Worm (Caenorhabditis elegans) whole organism, L4 larva: Measurements from ENCODE around the gene F35G12.7.
A peak's percentile ranks its signal among the peaks of the same experiment; 100 is the strongest.

Experiments used
- D1046.2 ChIP-seq: fragments of 200-800 bp; sonication (Bioruptor generic); IDR thresholded peaks from 2 replicates; pipeline ENCODE4 v1.3.6; 2022; ENCODE audit warnings: missing genetic modification characterization, missing compliant biosample characterization
- F26F4.8 ChIP-seq: fragments of 200-800 bp; sonication (Bioruptor generic); conservative IDR thresholded peaks from 2 replicates; pipeline ENCODE4 v1.3.6; 2022; ENCODE audit warnings: missing genetic modification characterization, missing compliant biosample characterization
- F37D6.2 ChIP-seq: sonication (generic microtip); optimal IDR thresholded peaks from 2 replicates; lab custom pipeline; 2016; ENCODE audit warnings: mild to moderate bottlenecking, missing genetic modification characterization, missing compliant biosample characterization
- Y5F2A.4 ChIP-seq: fragments of 200-800 bp; sonication (Bioruptor generic); optimal IDR thresholded peaks from 2 replicates; lab custom pipeline; 2018; ENCODE audit warnings: mild to moderate bottlenecking, missing genetic modification characterization, missing compliant biosample characterization
- Y75B8A.6 ChIP-seq: fragments of 200-800 bp; sonication (Bioruptor generic); IDR thresholded peaks from 2 replicates; pipeline ENCODE4 v1.3.6; 2022; ENCODE audit warnings: missing genetic modification reagents, missing genetic modification characterization, missing compliant biosample characterization
- ama-1 ChIP-seq: fragments of 150-350 bp; optimal IDR thresholded peaks from 2 replicates; lab custom pipeline; 2014; ENCODE audit warnings: inconsistent platforms, mixed read lengths
- arid-1 ChIP-seq: fragments of 200-800 bp; sonication (Bioruptor generic); conservative IDR thresholded peaks from 2 replicates; pipeline ENCODE4 v1.3.6; 2022; ENCODE audit warnings: missing genetic modification reagents, missing genetic modification characterization, missing compliant biosample characterization
- ceh-32 ChIP-seq: sonication (generic microtip); optimal IDR thresholded peaks from 2 replicates; lab custom pipeline; 2016; ENCODE audit warnings: mild to moderate bottlenecking, missing genetic modification characterization, missing compliant biosample characterization; ENCODE audit not compliant: poor library complexity
- ceh-44 ChIP-seq: fragments of 200-800 bp; sonication (Bioruptor generic); IDR thresholded peaks from 2 replicates; pipeline ENCODE4 v1.3.6; 2022; ENCODE audit warnings: missing genetic modification reagents, missing genetic modification characterization, missing compliant biosample characterization
- ctbp-1 ChIP-seq: fragments of 200-800 bp; sonication (Bioruptor generic); IDR thresholded peaks from 2 replicates; pipeline ENCODE4 v1.3.6; 2022; ENCODE audit warnings: missing genetic modification reagents, missing genetic modification characterization, missing compliant biosample characterization
- daf-19 ChIP-seq: fragments of 200-800 bp; sonication (Bioruptor generic); conservative IDR thresholded peaks from 2 replicates; pipeline ENCODE4 v1.3.6; 2022; ENCODE audit warnings: missing genetic modification characterization, missing compliant biosample characterization
- dmd-6 ChIP-seq: fragments of 200-800 bp; sonication (Bioruptor generic); IDR thresholded peaks from 2 replicates; pipeline ENCODE4 v1.3.6; 2022; ENCODE audit warnings: missing genetic modification reagents, missing genetic modification characterization, missing compliant biosample characterization
- dmd-9 ChIP-seq: fragments of 200-800 bp; sonication (Bioruptor generic); IDR thresholded peaks from 2 replicates; pipeline ENCODE4 v1.3.6; 2022; ENCODE audit warnings: missing genetic modification reagents, missing genetic modification characterization, missing compliant biosample characterization
- dpl-1 ChIP-seq: fragments of 150-350 bp; optimal IDR thresholded peaks from 2 replicates; lab custom pipeline; 2014; ENCODE audit warnings: missing biosample characterization, missing genetic modification reagents, missing genetic modification characterization
- duxl-1 ChIP-seq: sonication (generic microtip); optimal IDR thresholded peaks from 2 replicates; lab custom pipeline; 2016; ENCODE audit warnings: mild to moderate bottlenecking, missing genetic modification characterization, moderate library complexity, missing compliant biosample characterization; ENCODE audit not compliant: poor library complexity
- dve-1 ChIP-seq: sonication (generic microtip); optimal IDR thresholded peaks from 2 replicates; lab custom pipeline; 2017; ENCODE audit warnings: antibody characterized with exemption, mild to moderate bottlenecking, missing genetic modification characterization, missing compliant biosample characterization; ENCODE audit not compliant: insufficient read depth
- egl-27 ChIP-seq: sonication (generic microtip); optimal IDR thresholded peaks from 3 replicates; lab custom pipeline; 2017; ENCODE audit warnings: missing biosample characterization, missing genetic modification reagents, missing genetic modification characterization
- hlh-11 ChIP-seq: fragments of 200-800 bp; sonication (Bioruptor generic); optimal IDR thresholded peaks from 2 replicates; lab custom pipeline; 2018; ENCODE audit warnings: mild to moderate bottlenecking, missing genetic modification characterization, missing compliant biosample characterization
- hmg-1.1 ChIP-seq: fragments of 200-800 bp; sonication (Bioruptor generic); IDR thresholded peaks from 2 replicates; pipeline ENCODE4 v1.3.6; 2022; ENCODE audit warnings: missing genetic modification reagents, missing genetic modification characterization, missing compliant biosample characterization
- lim-7 ChIP-seq: fragments of 200-800 bp; sonication (Bioruptor generic); IDR thresholded peaks from 2 replicates; pipeline ENCODE4 v1.3.6; 2022; ENCODE audit warnings: missing genetic modification characterization, missing compliant biosample characterization
- lin-38 ChIP-seq: fragments of 200-800 bp; sonication (Bioruptor generic); IDR thresholded peaks from 2 replicates; pipeline ENCODE4 v1.3.6; 2022; ENCODE audit warnings: missing genetic modification reagents, missing genetic modification characterization, missing compliant biosample characterization
- lsy-2 ChIP-seq, 2 experiments: fragments of 150-350 bp in 1 of 2; sonication (generic microtip) in 1 of 2; optimal IDR thresholded peaks; 2 replicates each; lab custom pipeline; 2014 to 2017; ENCODE audit warnings: missing biosample characterization in 2 of 2, missing genetic modification characterization in 2 of 2
- madf-5 ChIP-seq, 2 experiments: fragments of 200-800 bp; sonication (Bioruptor generic); IDR thresholded peaks; 2 replicates each; pipeline ENCODE4 v1.3.6; 2022; ENCODE audit warnings: missing compliant biosample characterization in 2 of 2, missing genetic modification characterization in 2 of 2
- mes-2 ChIP-seq: sonication (generic microtip); optimal IDR thresholded peaks from 2 replicates; lab custom pipeline; 2016; ENCODE audit warnings: missing genotype, mild to moderate bottlenecking, missing genetic modification characterization, missing compliant biosample characterization; ENCODE audit not compliant: poor library complexity, severe bottlenecking
- nhr-6 ChIP-seq: fragments of 150-350 bp; optimal IDR thresholded peaks from 2 replicates; lab custom pipeline; 2014; ENCODE audit warnings: missing biosample characterization, missing genetic modification characterization
- nhr-76 ChIP-seq: fragments of 150-350 bp; optimal IDR thresholded peaks from 2 replicates; lab custom pipeline; 2014; ENCODE audit warnings: missing biosample characterization, missing genetic modification characterization
- rbr-2 ChIP-seq: sonication (generic microtip); optimal IDR thresholded peaks from 2 replicates; lab custom pipeline; 2016; ENCODE audit warnings: missing genotype, missing genetic modification characterization, missing compliant biosample characterization
- sdz-12 ChIP-seq: fragments of 200-800 bp; sonication (Bioruptor generic); optimal IDR thresholded peaks from 2 replicates; lab custom pipeline; 2018; ENCODE audit warnings: mild to moderate bottlenecking, missing genetic modification characterization, missing compliant biosample characterization
- snpc-4 ChIP-seq: fragments of 150-350 bp; optimal IDR thresholded peaks from 2 replicates; lab custom pipeline; 2014; ENCODE audit warnings: missing biosample characterization, missing genetic modification characterization
- tra-1 ChIP-seq: fragments of 200-800 bp; sonication (Bioruptor generic); IDR thresholded peaks from 2 replicates; pipeline ENCODE4 v1.3.6; 2022; ENCODE audit warnings: missing genetic modification reagents, missing genetic modification characterization, missing compliant biosample characterization
- unc-130 ChIP-seq: sonication (generic microtip); optimal IDR thresholded peaks from 2 replicates; lab custom pipeline; 2016; ENCODE audit warnings: missing genetic modification reagents, missing genetic modification characterization, missing compliant biosample characterization
- unc-62 ChIP-seq, 3 experiments: fragments of 150-350 bp in 1 of 3; sonication (generic microtip); optimal IDR thresholded peaks in 2 of 3; peaks in 1 of 3; 1 replicate in 1 of 3; 2 replicates in 2 of 3; lab custom pipeline; 2014 to 2017; ENCODE audit warnings: missing biosample characterization in 3 of 3, missing genetic modification characterization in 3 of 3, missing genetic modification reagents in 3 of 3, missing genotype in 1 of 3
- zfp-2 ChIP-seq: sonication (generic microtip); optimal IDR thresholded peaks from 2 replicates; lab custom pipeline; 2016; ENCODE audit warnings: mild to moderate bottlenecking, missing genetic modification characterization, missing compliant biosample characterization

Gene F35G12.7

ce11 chrIII:4587177-4587576 lies at the start of gene F35G12.7, which contains the start of gene smc-4:
Gene F35G12.7, minus strand, starts transcription at chrIII:4587330.
Gene smc-4, plus strand, starts transcription at chrIII:4587501.
- peak; percentile 56 for TF ChIP-seq unc-130
- TF ChIP-seq ceh-32 (tag; lab: Kevin White, UChicago) = no peak
- peak; percentile 34 for TF ChIP-seq hlh-11 (tag; lab: Kevin White, UChicago)
- no peak for TF ChIP-seq sdz-12
- peak; percentile 78 for TF ChIP-seq mes-2 (tag; lab: Kevin White, UChicago)
- TF ChIP-seq daf-19 (GFP tag; lab: Robert Waterston, UW) = peak; percentile 58; the same call in 1 of the 2 replicates
- peak; percentile 66 for TF ChIP-seq lin-38
- TF ChIP-seq Y75B8A.6 (GFP tag; lab: Robert Waterston, UW) = no peak
- TF ChIP-seq hmg-1.1 = peak; percentile 34; the same call in 1 of the 2 replicates
- peak; percentile 85 for TF ChIP-seq dpl-1 (GFP tag; lab: Kevin White, UChicago)
- no peak for TF ChIP-seq D1046.2 (GFP tag; lab: Robert Waterston, UW)
- TF ChIP-seq rbr-2 = peak; percentile 26
- peak; percentile 47; the same call in 1 of the 2 replicates for TF ChIP-seq dmd-6
- TF ChIP-seq ceh-44 = 0 out of 2 replicates have a peak, but pooled peaks have one; percentile 30
- TF ChIP-seq unc-62 (GFP tag; optimal IDR thresholded peaks at IDR 0.05 in 1 of 2; lab: Kevin White, UChicago) = peak in 1 of 2 experiments; percentile 86
- TF ChIP-seq unc-62 (tag; optimal IDR thresholded peaks at IDR 0.05; lab: Kevin White, UChicago) = no peak
- peak; percentile 60 to 93 for TF ChIP-seq lsy-2 (tag; optimal IDR thresholded peaks at IDR 0.05; lab: Kevin White, UChicago)
- no peak for TF ChIP-seq F26F4.8 (GFP tag; lab: Robert Waterston, UW)
- TF ChIP-seq nhr-6 (tag; lab: Kevin White, UChicago) = peak; percentile 19

ce11 chrIII:4634947-4635346 lies 47.8 kb upstream of the F35G12.7 start, which contains the start of gene clec-153:
Gene clec-153, plus strand, starts transcription at chrIII:4635247.
- TF ChIP-seq dmd-9 = no peak
- no peak for TF ChIP-seq madf-5 (GFP tag; IDR thresholded peaks at IDR 0.05; lab: Robert Waterston, UW)
- no peak for TF ChIP-seq nhr-76 (tag; lab: Kevin White, UChicago)
- no peak for TF ChIP-seq dve-1 (tag; lab: Kevin White, UChicago)
- TF ChIP-seq duxl-1 (tag; lab: Kevin White, UChicago) = no peak
- no peak for TF ChIP-seq F37D6.2 (tag; lab: Kevin White, UChicago)
- no peak for TF ChIP-seq dpl-1 (GFP tag; lab: Kevin White, UChicago)
- TF ChIP-seq egl-27 (tag; lab: Kevin White, UChicago) = no peak
- no peak for TF ChIP-seq Y5F2A.4 (GFP tag; lab: Kevin White, UChicago)
- no peak for TF ChIP-seq lim-7 (GFP tag; lab: Robert Waterston, UW)
- TF ChIP-seq ctbp-1 (GFP tag; lab: Robert Waterston, UW) = no peak
- TF ChIP-seq zfp-2 (tag; lab: Kevin White, UChicago) = no peak
- TF ChIP-seq, all 104 proteins: peak for 0

ce11 chrIII:4628165-4628564 lies 41.0 kb upstream of the F35G12.7 start, which contains the start of gene clec-151:
Gene clec-151, plus strand, starts transcription at chrIII:4628465.
- TF ChIP-seq snpc-4 (tag; lab: Kevin White, UChicago) (no peak), F26F4.8 (GFP tag; lab: Robert Waterston, UW) (no peak), ama-1 (lab: Kevin White, UChicago) (no peak), nhr-6 (tag; lab: Kevin White, UChicago) (no peak), tra-1 (GFP tag; lab: Robert Waterston, UW) (no peak), arid-1 (GFP tag; lab: Robert Waterston, UW) (no peak), egl-27 (tag; lab: Kevin White, UChicago) (no peak)
